Fruit fly (Drosophila melanogaster): ENCODE measurements around the gene CG13308.

The CG13308 gene

dm6 chr3L:8772998-8773684 is 35.2 kb upstream of the CG13308 start (continued):
- TF ChIP-seq CG32006 (GFP tag; optimal IDR thresholded peaks at IDR 0.05): peak; percentile 76
- no peak for TF ChIP-seq CG16779 (tag; optimal IDR thresholded peaks at IDR 0.05)
- peak; percentile 60 for TF ChIP-seq CG1621 (tag; optimal IDR thresholded peaks at IDR 0.05)
- peak; percentile 39 for TF ChIP-seq Hr39 (GFP tag; optimal IDR thresholded peaks at IDR 0.05)
- TF ChIP-seq CG8632 (GFP tag; optimal IDR thresholded peaks at IDR 0.05): peak; percentile 70
- peak in 1 of 2 experiments; percentile 24 for TF ChIP-seq salr (GFP tag; optimal IDR thresholded peaks at IDR 0.05)
- TF ChIP-seq vri (GFP tag; optimal IDR thresholded peaks at IDR 0.05): no peak
- TF ChIP-seq Sox15 (GFP tag; optimal IDR thresholded peaks at IDR 0.05): no peak
- peak; percentile 49 for TF ChIP-seq CG6808 (GFP tag; optimal IDR thresholded peaks at IDR 0.05)
- peak; percentile 32 for TF ChIP-seq Eip75B (GFP tag; optimal IDR thresholded peaks at IDR 0.05)
- peak; percentile 86 for TF ChIP-seq CG15336 (GFP tag; IDR thresholded peaks at IDR 0.05)
- TF ChIP-seq Met (GFP tag; optimal IDR thresholded peaks at IDR 0.05): peak; percentile 37
- peak; percentile 47 for TF ChIP-seq dsx (GFP tag; optimal IDR thresholded peaks at IDR 0.05; ENCODE audit: poor library complexity, severe bottlenecking)
- TF ChIP-seq Eip93F (GFP tag; optimal IDR thresholded peaks at IDR 0.05): no peak
- peak; percentile 1 for TF ChIP-seq dac (GFP tag; optimal IDR thresholded peaks at IDR 0.05)
- peak; percentile 1 for TF ChIP-seq CG9139 (GFP tag; optimal IDR thresholded peaks at IDR 0.05)
- TF ChIP-seq acj6 (GFP tag; optimal IDR thresholded peaks at IDR 0.05): peak; percentile 60
- TF ChIP-seq fd59A (GFP tag; optimal IDR thresholded peaks at IDR 0.05): peak; percentile 66
- no peak for TF ChIP-seq Blimp-1 (GFP tag; optimal IDR thresholded peaks at IDR 0.05)
- TF ChIP-seq Hr4 (GFP tag; optimal IDR thresholded peaks at IDR 0.05): peak; percentile 71
- TF ChIP-seq fkh (GFP tag; optimal IDR thresholded peaks at IDR 0.05): no peak
- TF ChIP-seq CG10669 (GFP tag; optimal IDR thresholded peaks at IDR 0.05): peak; percentile 65
- peak; percentile 10 for TF ChIP-seq topi (GFP tag; optimal IDR thresholded peaks at IDR 0.05)
- peak; percentile 26 for TF ChIP-seq CG31627 (GFP tag; optimal IDR thresholded peaks at IDR 0.05)
- peak; percentile 24 for TF ChIP-seq lz (GFP tag; optimal IDR thresholded peaks at IDR 0.05)
- peak; percentile 28 for TF ChIP-seq Sox102F (GFP tag; optimal IDR thresholded peaks at IDR 0.05)
- TF ChIP-seq CG4318 (GFP tag; optimal IDR thresholded peaks at IDR 0.05): peak; percentile 46
- TF ChIP-seq fd85E (GFP tag; optimal IDR thresholded peaks at IDR 0.05): no peak
- peak; percentile 56 for TF ChIP-seq CG6792 (GFP tag; optimal IDR thresholded peaks at IDR 0.05)
- TF ChIP-seq CG10631 (GFP tag; optimal IDR thresholded peaks at IDR 0.05): peak; percentile 35
- peak; percentile 9 for TF ChIP-seq CG11902 (GFP tag; optimal IDR thresholded peaks at IDR 0.05)
- no peak for TF ChIP-seq cyc (GFP tag; optimal IDR thresholded peaks at IDR 0.05)
- peak; percentile 78 for TF ChIP-seq OdsH (GFP tag; optimal IDR thresholded peaks at IDR 0.05)

- TF ChIP-seq vri (GFP tag; optimal IDR thresholded peaks at IDR 0.05): peak; percentile 51
- no peak for TF ChIP-seq fkh (GFP tag; optimal IDR thresholded peaks at IDR 0.05)
Measured at dm6 chr3L:8773713-8774112, 34.6 kb upstream of the CG13308 start.

- TF ChIP-seq CG9139 (GFP tag; optimal IDR thresholded peaks at IDR 0.05) (peak; percentile 70), Sox14 (GFP tag; optimal IDR thresholded peaks at IDR 0.05) (peak; percentile 32), Ets96B (tag; optimal IDR thresholded peaks at IDR 0.05) (no peak), Eip78C (GFP tag) (peak; percentile 73), CG6792 (GFP tag; optimal IDR thresholded peaks at IDR 0.05) (no peak), CG6163 (GFP tag; IDR thresholded peaks at IDR 0.05) (no peak), Hr38 (GFP tag; optimal IDR thresholded peaks at IDR 0.05) (no peak), topi (GFP tag; optimal IDR thresholded peaks at IDR 0.05) (no peak), CG1621 (tag; optimal IDR thresholded peaks at IDR 0.05) (peak; percentile 37), vri (GFP tag; optimal IDR thresholded peaks at IDR 0.05) (peak; percentile 38), CG8632 (GFP tag; optimal IDR thresholded peaks at IDR 0.05) (peak; percentile 15), svp (GFP tag) (peak; percentile 14), CG32006 (GFP tag; optimal IDR thresholded peaks at IDR 0.05) (no peak), Blimp-1 (GFP tag; optimal IDR thresholded peaks at IDR 0.05) (peak; percentile 99), CG6854 (GFP tag; optimal IDR thresholded peaks at IDR 0.05) (peak; percentile 81), CG7368 (GFP tag; optimal IDR thresholded peaks at IDR 0.05) (no peak), Met (GFP tag; optimal IDR thresholded peaks at IDR 0.05) (peak; percentile 27), CG8319 (GFP tag; optimal IDR thresholded peaks at IDR 0.05) (no peak), CG10669 (GFP tag; optimal IDR thresholded peaks at IDR 0.05) (peak; percentile 11), ss (GFP tag; optimal IDR thresholded peaks at IDR 0.05) (peak; percentile 52 to 73), CG6808 (GFP tag; optimal IDR thresholded peaks at IDR 0.05) (peak; percentile 60)
Measured at dm6 chr3L:8774974-8775731, 33.2 kb upstream of the CG13308 start.
